Worm (Caenorhabditis elegans) whole organism, L1 larva: Measurements from ENCODE around the gene ZK1240.6.

Source experiments
- ama-1 ChIP-seq: fragments of 150-350 bp; optimal IDR thresholded peaks from 2 replicates; lab custom pipeline; 2014
- lin-39 ChIP-seq: fragments of 150-350 bp; optimal IDR thresholded peaks from 2 replicates; lab custom pipeline; 2014; ENCODE audit warnings: missing biosample characterization, missing genetic modification reagents, missing genetic modification characterization
- nhr-77 ChIP-seq: fragments of 150-350 bp; optimal IDR thresholded peaks from 2 replicates; lab custom pipeline; 2014; ENCODE audit warnings: missing biosample characterization, missing genetic modification characterization
- zag-1 ChIP-seq: fragments of 150-350 bp; optimal IDR thresholded peaks from 2 replicates; lab custom pipeline; 2014; ENCODE audit warnings: missing biosample characterization, missing genetic modification characterization

ce11 chrII:2324956-2325355 is 2.2 kb upstream of the ZK1240.6 start, which contains the start of gene ZK1240.11:
- TF ChIP-seq lin-39 (no peak), zag-1 (tag; lab: Kevin White, UChicago) (no peak), ama-1 (lab: Kevin White, UChicago) (no peak), nhr-77 (tag; lab: Kevin White, UChicago) (no peak)
